Worm (Caenorhabditis elegans): ENCODE measurements around the gene Y39A3CL.7.

- no peak for TF ChIP-seq ama-1 (optimal IDR thresholded peaks at IDR 0.05)
- no peak for TF ChIP-seq ztf-11 (tag; optimal IDR thresholded peaks at IDR 0.05)
- no peak for TF ChIP-seq nhr-11 (tag; optimal IDR thresholded peaks at IDR 0.05)
- no peak for TF ChIP-seq ztf-4 (tag; optimal IDR thresholded peaks at IDR 0.05)
- TF ChIP-seq mab-5 (tag; optimal IDR thresholded peaks at IDR 0.05), result no peak
- TF ChIP-seq peb-1 (tag; optimal IDR thresholded peaks at IDR 0.05), result no peak
- no peak for TF ChIP-seq ceh-16 (tag; optimal IDR thresholded peaks at IDR 0.05)
- no peak for TF ChIP-seq elt-1 (tag; optimal IDR thresholded peaks at IDR 0.05)
- TF ChIP-seq mdl-1 (tag; optimal IDR thresholded peaks at IDR 0.05), result no peak
These were observed 51.6 kb downstream of the Y39A3CL.7 start for ce11 chrIII:1876267-1876865.

Measured in whole organism, L2 larva.